Worm (Caenorhabditis elegans): ENCODE results near the gene C29E4.12.

ce11 chrIII:7919823-7920222 lies 21.1 kb upstream of the C29E4.12 start, which contains the start of gene C29E4.14:
- TF ChIP-seq cebp-1 (GFP tag; IDR thresholded peaks at IDR 0.05) (no peak), cebp-1 (tag; optimal IDR thresholded peaks at IDR 0.05) (no peak), madf-6 (GFP tag; IDR thresholded peaks at IDR 0.05) (no peak), tlf-1 (GFP tag; optimal IDR thresholded peaks at IDR 0.05) (no peak), ama-1 (optimal IDR thresholded peaks at IDR 0.05) (no peak), ama-1 (GFP tag; optimal IDR thresholded peaks at IDR 0.05) (no peak), nhr-80 (tag; optimal IDR thresholded peaks at IDR 0.05) (no peak), nhr-90 (tag; optimal IDR thresholded peaks at IDR 0.05) (no peak), Y53F4B.3 (GFP tag; IDR thresholded peaks at IDR 0.05) (no peak)

Measured in whole organism, young adult.